Fruit fly (Drosophila melanogaster) whole organism, pupa: ENCODE measurements around the gene Taf4.

Experiments
- CG10348 ChIP-seq: fragments of 200-800 bp; sonication (Bioruptor generic); IDR thresholded peaks from 2 replicates; pipeline ENCODE4 v1.3.6; 2022; ENCODE audit warnings: missing biosample characterization, missing genetic modification characterization
- CG12605 ChIP-seq: fragments of 200-800 bp; sonication (Bioruptor generic); IDR thresholded peaks from 2 replicates; pipeline ENCODE4 v1.3.6; 2022; ENCODE audit warnings: missing biosample characterization, missing genetic modification characterization
- CG13204 ChIP-seq: fragments of 200-800 bp; sonication (Bioruptor generic); optimal IDR thresholded peaks from 2 replicates; lab custom pipeline; 2018; ENCODE audit warnings: missing biosample characterization, mild to moderate bottlenecking, missing genetic modification characterization, moderate library complexity
- CG14655 ChIP-seq: fragments of 200-800 bp; sonication (Bioruptor generic); optimal IDR thresholded peaks from 3 replicates; lab custom pipeline; 2017; ENCODE audit warnings: mild to moderate bottlenecking, missing biosample characterization, missing genetic modification reagents, missing genetic modification characterization
- CG15710 ChIP-seq: fragments of 200-800 bp; sonication (Bioruptor generic); optimal IDR thresholded peaks from 2 replicates; lab custom pipeline; 2018; ENCODE audit warnings: missing biosample characterization, mild to moderate bottlenecking, missing genetic modification characterization, moderate library complexity
- CG17806 ChIP-seq: fragments of 200-800 bp; sonication (Bioruptor generic); optimal IDR thresholded peaks from 2 replicates; lab custom pipeline; 2018; ENCODE audit warnings: missing biosample characterization, mild to moderate bottlenecking, missing genetic modification characterization, moderate library complexity
- CG32121 ChIP-seq: fragments of 200-800 bp; sonication (Bioruptor generic); IDR thresholded peaks from 2 replicates; pipeline ENCODE4 v1.3.6; 2022; ENCODE audit warnings: missing biosample characterization, missing genetic modification characterization
- CG34367 ChIP-seq: fragments of 200-800 bp; sonication (Bioruptor generic); optimal IDR thresholded peaks from 2 replicates; lab custom pipeline; 2018; ENCODE audit warnings: missing biosample characterization, mild to moderate bottlenecking, missing genetic modification characterization
- CG4496 ChIP-seq: fragments of 200-800 bp; sonication (Bioruptor generic); IDR thresholded peaks from 3 replicates; pipeline ENCODE4 v1.3.6; 2022; ENCODE audit warnings: missing biosample characterization, missing genetic modification characterization
- CG8159 ChIP-seq: fragments of 200-800 bp; sonication (Bioruptor generic); optimal IDR thresholded peaks from 3 replicates; lab custom pipeline; 2018; ENCODE audit warnings: missing biosample characterization, mild to moderate bottlenecking, missing genetic modification characterization, moderate library complexity
- CG8301 ChIP-seq: fragments of 200-800 bp; sonication (Bioruptor generic); optimal IDR thresholded peaks from 2 replicates; lab custom pipeline; 2018; ENCODE audit warnings: missing biosample characterization, mild to moderate bottlenecking, missing genetic modification characterization
- CG9948 ChIP-seq: fragments of 200-800 bp; sonication (Bioruptor generic); optimal IDR thresholded peaks from 2 replicates; lab custom pipeline; 2018; ENCODE audit warnings: missing biosample characterization, mild to moderate bottlenecking, missing genetic modification characterization, moderate library complexity
- D1 ChIP-seq: fragments of 200-800 bp; sonication (Bioruptor generic); optimal IDR thresholded peaks from 2 replicates; lab custom pipeline; 2018; ENCODE audit warnings: missing biosample characterization, mild to moderate bottlenecking, missing genetic modification characterization, moderate library complexity
- EcR ChIP-seq: fragments of 200-800 bp; sonication (Bioruptor generic); optimal IDR thresholded peaks from 3 replicates; lab custom pipeline; 2019; ENCODE audit warnings: missing biosample characterization, missing genetic modification characterization, mild to moderate bottlenecking, moderate library complexity, missing genetic modification reagents
- Ets98B ChIP-seq: fragments of 200-800 bp; sonication (Bioruptor generic); IDR thresholded peaks from 2 replicates; pipeline ENCODE4 v1.3.6; 2022; ENCODE audit warnings: missing biosample characterization, missing genetic modification characterization
- Pif1A ChIP-seq: fragments of 200-800 bp; sonication (Bioruptor generic); optimal IDR thresholded peaks from 3 replicates; lab custom pipeline; 2016; ENCODE audit warnings: missing biosample characterization, missing genetic modification characterization
- Pif1B ChIP-seq: fragments of 200-800 bp; sonication (Bioruptor generic); optimal IDR thresholded peaks from 3 replicates; lab custom pipeline; 2016; ENCODE audit warnings: missing biosample characterization, missing genetic modification characterization
- Snoo ChIP-seq: fragments of 200-800 bp; sonication (Bioruptor generic); optimal IDR thresholded peaks from 3 replicates; lab custom pipeline; 2017; ENCODE audit warnings: missing biosample characterization, mild to moderate bottlenecking, missing genetic modification characterization, inconsistent platforms
- fd96Ca ChIP-seq: fragments of 200-800 bp; sonication (Bioruptor generic); IDR thresholded peaks from 3 replicates; pipeline ENCODE4 v1.3.6; 2022; ENCODE audit warnings: missing biosample characterization, missing genetic modification characterization
- gl ChIP-seq: fragments of 200-800 bp; sonication (Bioruptor generic); optimal IDR thresholded peaks from 2 replicates; lab custom pipeline; 2018; ENCODE audit warnings: missing biosample characterization, mild to moderate bottlenecking, missing genetic modification characterization
- rn ChIP-seq: fragments of 200-800 bp; sonication (Bioruptor generic); IDR thresholded peaks from 2 replicates; pipeline ENCODE4 v1.3.6; 2022; ENCODE audit warnings: missing biosample characterization, missing genetic modification characterization

The Taf4 gene

DNA sequence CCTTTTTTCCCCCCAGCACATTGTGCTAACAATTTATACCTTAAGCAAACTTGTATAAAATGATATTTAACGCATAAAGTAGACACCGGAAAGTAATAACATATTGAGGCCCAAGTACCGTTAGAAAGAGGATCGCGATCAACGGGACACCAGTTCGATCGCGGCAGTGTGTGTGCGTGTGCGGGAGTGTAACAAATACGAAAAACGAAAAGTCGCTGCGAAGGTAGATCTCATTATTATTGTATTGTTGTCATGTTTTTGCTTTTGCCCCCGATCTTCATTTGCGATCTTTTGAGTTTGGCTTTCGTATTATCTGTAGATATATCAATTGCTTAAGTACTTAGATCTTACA is 19.0 kb downstream of the Taf4 start:
- no peak for TF ChIP-seq CG17806

DNA sequence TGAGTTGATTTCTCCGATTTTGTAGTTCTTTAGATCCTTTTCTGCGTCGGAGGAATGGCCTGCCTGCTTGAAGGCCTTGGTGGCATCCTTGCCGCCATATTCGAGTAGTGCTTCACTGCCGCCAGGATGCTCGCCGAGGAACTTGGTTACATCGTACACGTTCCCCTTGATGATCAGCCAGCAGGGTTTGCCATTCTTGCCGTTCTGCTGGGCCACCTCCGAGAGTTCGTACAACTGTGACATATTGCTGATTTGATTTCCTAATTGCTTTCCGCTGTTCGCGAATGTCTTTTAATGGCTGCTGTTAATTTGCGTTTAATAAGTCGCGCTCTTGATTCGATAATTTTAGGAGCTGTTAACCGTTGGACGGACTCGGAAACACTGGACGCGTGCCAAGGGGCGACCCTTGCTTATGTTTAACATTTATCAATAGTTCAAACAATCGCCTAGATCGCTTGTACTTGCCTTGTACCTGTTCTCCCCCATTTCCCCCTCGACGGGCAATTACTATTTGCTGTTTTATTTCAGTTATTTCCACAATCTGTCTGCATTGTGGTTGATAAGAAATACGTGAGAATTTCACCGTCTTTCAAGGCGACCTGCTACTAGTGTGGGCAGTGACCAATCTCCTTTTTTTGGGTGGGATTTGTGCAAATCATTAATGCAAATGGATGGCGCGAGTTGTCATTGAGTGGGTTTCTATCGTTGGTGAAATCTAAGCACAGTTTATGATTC is 24.0 kb downstream of the Taf4 start:
- TF ChIP-seq CG15710 (tag; lab: Kevin White, UChicago) (no peak), CG14655 (GFP tag; lab: Kevin White, UChicago) (no peak)

dm6 chr3L:16137779-16138178 is 24.8 kb downstream of the Taf4 start, which contains the start of gene CG5157:
Gene CG5157 (minus strand): TSS chr3L:16137879.
- TF ChIP-seq CG34367 = no peak
- no peak for TF ChIP-seq rn
- no peak for TF ChIP-seq EcR
- no peak for TF ChIP-seq CG8159 (tag; lab: Kevin White, UChicago)
- TF ChIP-seq CG12605 = no peak
- no peak for TF ChIP-seq gl
- TF ChIP-seq fd96Ca (GFP tag; lab: Robert Waterston, UW) = no peak
- no peak for TF ChIP-seq Pif1A (GFP tag; lab: Kevin White, UChicago)
- no peak for TF ChIP-seq CG13204 (GFP tag; lab: Kevin White, UChicago)
- no peak for TF ChIP-seq D1 (tag; lab: Kevin White, UChicago)
- TF ChIP-seq Pif1B (GFP tag; lab: Kevin White, UChicago) = no peak
- TF ChIP-seq CG8301 = no peak

dm6 chr3L:16139131-16139530 is 26.1 kb downstream of the Taf4 start:
- TF ChIP-seq CG14655 (GFP tag; lab: Kevin White, UChicago) = no peak
- no peak for TF ChIP-seq Pif1B (GFP tag; lab: Kevin White, UChicago)

- TF ChIP-seq Ets98B (no peak), CG9948 (tag; lab: Kevin White, UChicago) (no peak), CG17806 (no peak), CG14655 (GFP tag; lab: Kevin White, UChicago) (no peak), CG10348 (GFP tag; lab: Robert Waterston, UW) (no peak), CG32121 (GFP tag; lab: Robert Waterston, UW) (no peak), CG13204 (GFP tag; lab: Kevin White, UChicago) (no peak), CG15710 (tag; lab: Kevin White, UChicago) (no peak), EcR (no peak), rn (no peak), Pif1B (GFP tag; lab: Kevin White, UChicago) (no peak), fd96Ca (GFP tag; lab: Robert Waterston, UW) (no peak), CG8301 (no peak), Snoo (tag; lab: Kevin White, UChicago) (no peak), CG8159 (tag; lab: Kevin White, UChicago) (no peak), CG4496 (GFP tag; lab: Robert Waterston, UW) (no peak), Pif1A (GFP tag; lab: Kevin White, UChicago) (no peak), CG12605 (no peak)
Measured at dm6 chr3L:16141556-16141955, 28.5 kb downstream of the Taf4 start.

- TF ChIP-seq Snoo (tag; lab: Kevin White, UChicago) (no peak), CG32121 (GFP tag; lab: Robert Waterston, UW) (peak; percentile 81), CG4496 (GFP tag; lab: Robert Waterston, UW) (peak; percentile 65; the same call in 2 of the 3 replicates), Ets98B (peak; percentile 55; the same call in 1 of the 2 replicates)
Measured at dm6 chr3L:16143685-16144539, 30.9 kb downstream of the Taf4 start, which contains the start of gene CG32152. Gene CG32152 (minus strand): TSS chr3L:16144036.

dm6 chr3L:16145282-16145681 is 32.3 kb downstream of the Taf4 start:
- TF ChIP-seq rn = no peak
- TF ChIP-seq Snoo (tag; lab: Kevin White, UChicago) = peak; percentile 64
- TF ChIP-seq, all 21 proteins: peak for 1
